Comparison of ENCODE assay signal across 1 fruit fly cellular context in genomic region chr2L:18948065-18948723, dm6.
TF ChIP-seq lines count a peak whose summit lies in the region.

No protein-coding gene starts in this region.

TF ChIP-seq in whole organism, embryonic, 481 proteins besides CTCF, POLR2A, EP300 and RAD21 (continued from another document):
- TF ChIP-seq bbx (GFP tag; IDR thresholded peaks at IDR 0.05; lab: Robert Waterston, UW; ENCODE audit: partially characterized antibody) (no peak), kni (GFP tag; optimal IDR thresholded peaks at IDR 0.05; lab: Kevin White, UChicago) (no peak), zen (tag; optimal IDR thresholded peaks at IDR 0.05; lab: Kevin White, UChicago) (no peak), cato (GFP tag; optimal IDR thresholded peaks at IDR 0.05; lab: Kevin White, UChicago; ENCODE audit: borderline replicate concordance) (peak; percentile 25), Doc2 (GFP tag; IDR thresholded peaks at IDR 0.05; lab: Robert Waterston, UW) (no peak), Dref (GFP tag; IDR thresholded peaks at IDR 0.05; lab: Robert Waterston, UW) (no peak), fd3F (GFP tag; optimal IDR thresholded peaks at IDR 0.05; lab: Kevin White, UChicago) (no peak), gfzf (GFP tag; optimal IDR thresholded peaks at IDR 0.05; lab: Kevin White, UChicago) (no peak), CG6654 (GFP tag; optimal IDR thresholded peaks at IDR 0.05; lab: Kevin White, UChicago) (no peak), Kr (GFP tag; optimal IDR thresholded peaks at IDR 0.05; lab: Kevin White, UChicago) (no peak), Atf6 (GFP tag; IDR thresholded peaks at IDR 0.05; lab: Robert Waterston, UW) (no peak), fd64A (GFP tag; optimal IDR thresholded peaks at IDR 0.05; lab: Kevin White, UChicago) (peak; percentile 2), Stat92E (GFP tag; optimal IDR thresholded peaks at IDR 0.05; lab: Kevin White, UChicago) (peak in 1 of 3 experiments; percentile 46), Elba2 (GFP tag; optimal IDR thresholded peaks at IDR 0.05; lab: Kevin White, UChicago) (no peak), wdn (GFP tag; IDR thresholded peaks at IDR 0.05; lab: Robert Waterston, UW) (no peak), NC2β (GFP tag; optimal IDR thresholded peaks at IDR 0.05; lab: Kevin White, UChicago) (peak; percentile 44), CG12236 (GFP tag; optimal IDR thresholded peaks at IDR 0.05; lab: Kevin White, UChicago) (no peak), sens (GFP tag; lab: Kevin White, UChicago) (peak; percentile 94), Meics (GFP tag; optimal IDR thresholded peaks at IDR 0.05; lab: Kevin White, UChicago) (peak; percentile 7), Jarid2 (GFP tag; optimal IDR thresholded peaks at IDR 0.05; lab: Kevin White, UChicago) (no peak), row (GFP tag; IDR thresholded peaks at IDR 0.05; lab: Robert Waterston, UW) (peak; percentile 80), CG15269 (tag; optimal IDR thresholded peaks at IDR 0.05; lab: Kevin White, UChicago) (peak; percentile 40)
